Worm (Caenorhabditis elegans): ENCODE results near the gene ZK470.6.

ce11 chrX:4138413-4139193, 38.7 kb downstream of the ZK470.6 start:
- TF ChIP-seq ama-1 (optimal IDR thresholded peaks at IDR 0.05) (no peak), F13C5.2 (tag; optimal IDR thresholded peaks at IDR 0.05) (no peak), flt-1 (GFP tag; IDR thresholded peaks at IDR 0.05) (no peak), tbx-11 (GFP tag; IDR thresholded peaks at IDR 0.05) (no peak), sea-1 (GFP tag; conservative IDR thresholded peaks at IDR 0.05) (no peak), hmbx-1 (tag; optimal IDR thresholded peaks at IDR 0.05) (no peak), hmg-4 (GFP tag; optimal IDR thresholded peaks at IDR 0.05) (no peak), ceh-13 (GFP tag; optimal IDR thresholded peaks at IDR 0.05) (no peak), B0310.2 (tag; optimal IDR thresholded peaks at IDR 0.05) (no peak), pes-1 (GFP tag; IDR thresholded peaks at IDR 0.05) (no peak), tbx-37 (GFP tag; conservative IDR thresholded peaks at IDR 0.05) (no peak), tra-4 (tag; optimal IDR thresholded peaks at IDR 0.05) (no peak), ceh-36 (tag; optimal IDR thresholded peaks at IDR 0.05) (no peak)

All from whole organism, early embryonic.